Worm (Caenorhabditis elegans) whole organism, mixed stage, embryonic: ENCODE results near the gene M151.7.

Experiments used
- M03D4.4 ChIP-seq: sonication (generic microtip); optimal IDR thresholded peaks from 2 replicates; lab custom pipeline; 2017; ENCODE audit warnings: mild to moderate bottlenecking, missing genetic modification characterization, missing compliant biosample characterization
- bed-3 ChIP-seq: fragments of 200-800 bp; sonication (Bioruptor generic); optimal IDR thresholded peaks from 3 replicates; lab custom pipeline; 2018; ENCODE audit warnings: mild to moderate bottlenecking, missing genetic modification characterization, moderate library complexity, missing compliant biosample characterization
- ceh-83 ChIP-seq: fragments of 200-800 bp; sonication (Bioruptor generic); optimal IDR thresholded peaks from 2 replicates; lab custom pipeline; 2018; ENCODE audit warnings: mild to moderate bottlenecking, missing genetic modification characterization, missing compliant biosample characterization
- ces-1 ChIP-seq: fragments of 150-350 bp; optimal IDR thresholded peaks from 2 replicates; lab custom pipeline; 2014; ENCODE audit warnings: missing biosample characterization, missing genetic modification reagents, missing genetic modification characterization
- elt-3 ChIP-seq: fragments of 150-350 bp; optimal IDR thresholded peaks from 2 replicates; lab custom pipeline; 2014; ENCODE audit warnings: missing biosample characterization, missing genetic modification characterization
- lin-13 ChIP-seq: fragments of 150-350 bp; optimal IDR thresholded peaks from 2 replicates; lab custom pipeline; 2014; ENCODE audit warnings: missing biosample characterization, missing genetic modification characterization
- mls-2 ChIP-seq: sonication (generic microtip); optimal IDR thresholded peaks from 2 replicates; lab custom pipeline; 2016; ENCODE audit warnings: mild to moderate bottlenecking, missing genetic modification characterization, moderate library complexity, missing compliant biosample characterization
- nhr-2 ChIP-seq: fragments of 150-350 bp; optimal IDR thresholded peaks from 2 replicates; lab custom pipeline; 2014; ENCODE audit warnings: missing biosample characterization, missing genetic modification characterization
- nhr-237 ChIP-seq: fragments of 150-350 bp; optimal IDR thresholded peaks from 2 replicates; lab custom pipeline; 2014; ENCODE audit warnings: missing biosample characterization, missing genetic modification characterization
- nhr-76 ChIP-seq: sonication (generic microtip); optimal IDR thresholded peaks from 2 replicates; lab custom pipeline; 2017; ENCODE audit warnings: missing biosample characterization, missing genetic modification characterization
- sptf-1 ChIP-seq: sonication (generic microtip); optimal IDR thresholded peaks from 2 replicates; lab custom pipeline; 2017; ENCODE audit warnings: mild to moderate bottlenecking, missing genetic modification characterization, moderate library complexity, missing compliant biosample characterization
- unc-39 ChIP-seq: fragments of 150-350 bp; optimal IDR thresholded peaks from 2 replicates; lab custom pipeline; 2014; ENCODE audit warnings: missing biosample characterization, missing genetic modification characterization
- unc-62 ChIP-seq: fragments of 150-350 bp; optimal IDR thresholded peaks from 2 replicates; lab custom pipeline; 2014; ENCODE audit warnings: missing biosample characterization, missing genetic modification reagents, missing genetic modification characterization

- TF ChIP-seq mls-2 (no peak), unc-62 (GFP tag; lab: Kevin White, UChicago) (no peak), nhr-76 (no peak), ces-1 (GFP tag; lab: Kevin White, UChicago) (no peak), ceh-83 (GFP tag; lab: Kevin White, UChicago) (no peak), lin-13 (tag; lab: Kevin White, UChicago) (no peak), nhr-2 (tag; lab: Kevin White, UChicago) (no peak), unc-39 (tag; lab: Kevin White, UChicago) (no peak), bed-3 (GFP tag; lab: Kevin White, UChicago) (no peak), M03D4.4 (tag; lab: Kevin White, UChicago) (no peak), nhr-237 (tag; lab: Kevin White, UChicago) (no peak), elt-3 (tag; lab: Kevin White, UChicago) (no peak), sptf-1 (tag; lab: Kevin White, UChicago) (no peak)
Observed at ce11 chrII:3595339-3595738, 26.8 kb upstream of the M151.7 start, which contains the start of gene Y49F6A.12.
